Fruit fly (Drosophila melanogaster) whole organism, embryonic: ENCODE data around the gene Vsp37A.

ENCODE experiments used
- ATbp ChIP-seq: fragments of 200-800 bp; sonication (Bioruptor generic); optimal IDR thresholded peaks from 2 replicates; lab custom pipeline; 2017; ENCODE audit warnings: missing biosample characterization, mild to moderate bottlenecking, missing genetic modification characterization, missing genetic modification reagents
- Aef1 ChIP-seq: fragments of 200-800 bp; sonication (Bioruptor generic); IDR thresholded peaks from 3 replicates; pipeline ENCODE4 v1.3.6; 2022; ENCODE audit warnings: missing biosample characterization, missing genetic modification characterization
- Bgb ChIP-seq: fragments of 200-800 bp; sonication (Bioruptor generic); IDR thresholded peaks from 2 replicates; pipeline ENCODE4 v1.3.6; 2022; ENCODE audit warnings: missing biosample characterization, missing genetic modification characterization; ENCODE audit not compliant: partially characterized antibody
- CG11085 ChIP-seq: fragments of 200-800 bp; sonication (Bioruptor generic); IDR thresholded peaks from 2 replicates; pipeline ENCODE4 v1.3.6; 2022; ENCODE audit warnings: missing biosample characterization, missing genetic modification characterization
- CG12769 ChIP-seq: fragments of 200-800 bp; sonication (Bioruptor generic); optimal IDR thresholded peaks from 2 replicates; lab custom pipeline; 2019; ENCODE audit warnings: missing biosample characterization, mild to moderate bottlenecking, missing genetic modification characterization, moderate library complexity
- CG14014 ChIP-seq: fragments of 200-800 bp; sonication (Bioruptor generic); IDR thresholded peaks from 2 replicates; pipeline ENCODE4 v1.3.6; 2022; ENCODE audit warnings: missing biosample characterization, missing genetic modification characterization
- CG14441 ChIP-seq: fragments of 200-800 bp; sonication (Bioruptor generic); IDR thresholded peaks from 2 replicates; pipeline ENCODE4 v1.3.6; 2022; ENCODE audit warnings: missing biosample characterization, missing genetic modification characterization
- CG1529 ChIP-seq: fragments of 200-800 bp; sonication (Bioruptor generic); optimal IDR thresholded peaks from 3 replicates; lab custom pipeline; 2018; ENCODE audit warnings: missing biosample characterization, missing genetic modification characterization
- CG17912 ChIP-seq: fragments of 200-800 bp; sonication (Bioruptor generic); optimal IDR thresholded peaks from 2 replicates; lab custom pipeline; 2018; ENCODE audit warnings: missing biosample characterization, mild to moderate bottlenecking, missing genetic modification characterization
- CG30020 ChIP-seq: fragments of 200-800 bp; optimal IDR thresholded peaks from 2 replicates; lab custom pipeline; 2019; ENCODE audit warnings: missing biosample characterization, mild to moderate bottlenecking, missing genetic modification characterization, moderate library complexity
- CG32767 ChIP-seq: fragments of 200-800 bp; sonication (Bioruptor generic); IDR thresholded peaks from 2 replicates; pipeline ENCODE4 v1.3.6; 2022; ENCODE audit warnings: missing biosample characterization, missing genetic modification characterization
- CG33557 ChIP-seq: fragments of 200-800 bp; sonication (Bioruptor generic); optimal IDR thresholded peaks from 2 replicates; lab custom pipeline; 2019; ENCODE audit warnings: missing biosample characterization, mild to moderate bottlenecking, missing genetic modification characterization, moderate library complexity
- CG9215 ChIP-seq: fragments of 200-800 bp; sonication (Bioruptor generic); IDR thresholded peaks from 2 replicates; pipeline ENCODE4 v1.3.6; 2022; ENCODE audit warnings: missing biosample characterization, missing genetic modification characterization
- CG9876 ChIP-seq: fragments of 200-800 bp; sonication (Bioruptor generic); optimal IDR thresholded peaks from 2 replicates; lab custom pipeline; 2016; ENCODE audit warnings: missing biosample characterization, missing genetic modification characterization
- CG9932 ChIP-seq: fragments of 200-800 bp; sonication (Bioruptor generic); IDR thresholded peaks from 2 replicates; pipeline ENCODE4 v1.3.6; 2022; ENCODE audit warnings: missing biosample characterization, missing genetic modification characterization
- CkIIα-i1 ChIP-seq: fragments of 200-800 bp; sonication (Bioruptor generic); IDR thresholded peaks from 2 replicates; pipeline ENCODE4 v1.3.6; 2022; ENCODE audit warnings: missing biosample characterization, missing genetic modification characterization
- D ChIP-seq, 2 experiments: fragments of 200-800 bp in 1 of 2; fragments of >200 bp in 1 of 2; sonication (Bioruptor generic) in 1 of 2; optimal IDR thresholded peaks; 2 replicates in 1 of 2; 3 replicates in 1 of 2; lab custom pipeline; 2017; ENCODE audit warnings: mild to moderate bottlenecking in 1 of 2, missing biosample characterization in 1 of 2, missing genetic modification characterization in 1 of 2, missing genetic modification reagents in 1 of 2
- Dbx ChIP-seq: fragments of 200-800 bp; sonication (Bioruptor generic); IDR thresholded peaks from 3 replicates; pipeline ENCODE4 v1.3.6; 2022; ENCODE audit warnings: missing biosample characterization, missing genetic modification characterization
- Doc3 ChIP-seq: fragments of 200-800 bp; sonication (Bioruptor generic); IDR thresholded peaks from 3 replicates; pipeline ENCODE4 v1.3.6; 2022; ENCODE audit warnings: missing biosample characterization, missing genetic modification characterization; ENCODE audit not compliant: partially characterized antibody
- Ets65A ChIP-seq: fragments of 200-800 bp; sonication (Bioruptor generic); peaks from one replicate; lab custom pipeline; 2016; ENCODE audit warnings: missing biosample characterization, missing genetic modification characterization
- HLH3B ChIP-seq: fragments of 200-800 bp; sonication (Bioruptor generic); IDR thresholded peaks from 2 replicates; pipeline ENCODE4 v1.3.6; 2022; ENCODE audit warnings: missing biosample characterization, missing genetic modification characterization
- HLH54F ChIP-seq: fragments of 200-800 bp; sonication (Bioruptor generic); optimal IDR thresholded peaks from 3 replicates; lab custom pipeline; 2016; ENCODE audit warnings: missing biosample characterization, missing genetic modification characterization
- Hr39 ChIP-seq: fragments of >200 bp; optimal IDR thresholded peaks from 2 replicates; lab custom pipeline; 2017
- Opbp ChIP-seq: fragments of 200-800 bp; sonication (Bioruptor generic); IDR thresholded peaks from 3 replicates; pipeline ENCODE4 v1.3.6; 2022; ENCODE audit warnings: missing biosample characterization, missing genetic modification characterization; ENCODE audit not compliant: partially characterized antibody
- Poxn ChIP-seq: fragments of 200-800 bp; sonication (Bioruptor generic); IDR thresholded peaks from 2 replicates; pipeline ENCODE4 v1.3.6; 2022; ENCODE audit warnings: missing biosample characterization, missing genetic modification characterization
- Side ChIP-seq: fragments of 200-800 bp; sonication (Bioruptor generic); optimal IDR thresholded peaks from 2 replicates; lab custom pipeline; 2016; ENCODE audit warnings: missing biosample characterization, missing genetic modification characterization
- Taf1 ChIP-seq: fragments of 200-800 bp; sonication (Bioruptor generic); IDR thresholded peaks from 2 replicates; pipeline ENCODE4 v1.3.6; 2022; ENCODE audit warnings: missing biosample characterization, missing genetic modification characterization
- Trl ChIP-seq, 3 experiments: fragments of >200 bp in 2 of 3; fragments of 200-800 bp in 1 of 3; sonication (Bioruptor generic) in 1 of 3; optimal IDR thresholded peaks; 2 replicates in 1 of 3; 3 replicates in 2 of 3; lab custom pipeline; 2016 to 2017; ENCODE audit warnings: missing biosample characterization in 1 of 3, missing genetic modification characterization in 1 of 3
- Vsx1 ChIP-seq: fragments of 200-800 bp; sonication (Bioruptor generic); optimal IDR thresholded peaks from 2 replicates; lab custom pipeline; 2017; ENCODE audit warnings: missing biosample characterization, mild to moderate bottlenecking, missing genetic modification characterization, missing genetic modification reagents
- Xrp1 ChIP-seq: fragments of 200-800 bp; sonication (Bioruptor generic); IDR thresholded peaks from 2 replicates; pipeline ENCODE4 v1.3.6; 2022; ENCODE audit warnings: missing biosample characterization, missing genetic modification characterization
- abd-A ChIP-seq: fragments of 200-800 bp; sonication (Bioruptor generic); optimal IDR thresholded peaks from 3 replicates; lab custom pipeline; 2019; ENCODE audit warnings: missing biosample characterization, mild to moderate bottlenecking, missing genetic modification characterization, moderate library complexity
- amos ChIP-seq: fragments of 200-800 bp; sonication (Bioruptor generic); IDR thresholded peaks from 2 replicates; pipeline ENCODE4 v1.3.6; 2022; ENCODE audit warnings: missing biosample characterization, missing genetic modification characterization; ENCODE audit not compliant: partially characterized antibody
- aop ChIP-seq: fragments of 200-800 bp; sonication (Bioruptor generic); IDR thresholded peaks from 2 replicates; pipeline ENCODE4 v1.3.6; 2022; ENCODE audit warnings: missing biosample characterization, missing genetic modification characterization
- az2 ChIP-seq: fragments of 200-800 bp; sonication (Bioruptor generic); optimal IDR thresholded peaks from 3 replicates; lab custom pipeline; 2016; ENCODE audit warnings: missing biosample characterization, missing genetic modification characterization
- cato ChIP-seq: fragments of 200-800 bp; sonication (Bioruptor generic); optimal IDR thresholded peaks from 2 replicates; lab custom pipeline; 2016; ENCODE audit warnings: missing biosample characterization, missing genetic modification characterization, borderline replicate concordance
- chn ChIP-seq: fragments of 200-800 bp; sonication (Bioruptor generic); optimal IDR thresholded peaks from 2 replicates; lab custom pipeline; 2016; ENCODE audit warnings: missing biosample characterization, missing genetic modification characterization
- gcm ChIP-seq: fragments of 200-800 bp; sonication (Bioruptor generic); optimal IDR thresholded peaks from 2 replicates; lab custom pipeline; 2019; ENCODE audit warnings: missing biosample characterization, mild to moderate bottlenecking, missing genetic modification characterization, moderate library complexity
- gfzf ChIP-seq: fragments of 200-800 bp; sonication (Bioruptor generic); optimal IDR thresholded peaks from 2 replicates; lab custom pipeline; 2016; ENCODE audit warnings: missing biosample characterization, mild to moderate bottlenecking, missing genetic modification characterization, moderate library complexity
- hth ChIP-seq: fragments of >200 bp; optimal IDR thresholded peaks from 2 replicates; lab custom pipeline; 2017; ENCODE audit warnings: inconsistent platforms
- jumu ChIP-seq: fragments of 200-800 bp; sonication (Bioruptor generic); optimal IDR thresholded peaks from 3 replicates; lab custom pipeline; 2016; ENCODE audit warnings: missing biosample characterization, missing genetic modification characterization
- ken ChIP-seq: fragments of 200-800 bp; sonication (Bioruptor generic); IDR thresholded peaks from 3 replicates; pipeline ENCODE4 v1.3.6; 2022; ENCODE audit warnings: missing biosample characterization, missing genetic modification characterization
- lab ChIP-seq: fragments of 200-800 bp; sonication (Bioruptor generic); optimal IDR thresholded peaks from 3 replicates; lab custom pipeline; 2017; ENCODE audit warnings: missing biosample characterization, missing genetic modification characterization, mild to moderate bottlenecking, moderate library complexity, missing genetic modification reagents
- mld ChIP-seq: fragments of 200-800 bp; sonication (Bioruptor generic); IDR thresholded peaks from 3 replicates; pipeline ENCODE4 v1.3.6; 2022; ENCODE audit warnings: missing biosample characterization, missing genetic modification characterization; ENCODE audit not compliant: partially characterized antibody
- salm ChIP-seq: fragments of 200-800 bp; sonication (Bioruptor generic); optimal IDR thresholded peaks from 2 replicates; lab custom pipeline; 2018; ENCODE audit warnings: missing biosample characterization, mild to moderate bottlenecking, missing genetic modification characterization
- slbo ChIP-seq: fragments of 200-800 bp; sonication (Bioruptor generic); IDR thresholded peaks from 2 replicates; pipeline ENCODE4 v1.3.6; 2022; ENCODE audit warnings: missing biosample characterization, missing genetic modification characterization
- slou ChIP-seq: fragments of 200-800 bp; sonication (Bioruptor generic); optimal IDR thresholded peaks from 3 replicates; lab custom pipeline; 2016; ENCODE audit warnings: missing biosample characterization, missing genetic modification characterization
- sr ChIP-seq: fragments of 200-800 bp; sonication (Bioruptor generic); IDR thresholded peaks from 3 replicates; pipeline ENCODE4 v1.3.6; 2022; ENCODE audit warnings: missing biosample characterization, missing genetic modification characterization
- tup ChIP-seq: fragments of 200-800 bp; sonication (Bioruptor generic); optimal IDR thresholded peaks from 2 replicates; lab custom pipeline; 2016; ENCODE audit warnings: missing biosample characterization, mild to moderate bottlenecking, missing genetic modification characterization, moderate library complexity
- tx ChIP-seq: fragments of 200-800 bp; sonication (Bioruptor generic); optimal IDR thresholded peaks from 2 replicates; lab custom pipeline; 2016; ENCODE audit warnings: missing biosample characterization, missing genetic modification characterization
- wek ChIP-seq: fragments of 200-800 bp; sonication (Bioruptor generic); optimal IDR thresholded peaks from 3 replicates; lab custom pipeline; 2018; ENCODE audit warnings: missing biosample characterization, mild to moderate bottlenecking, missing genetic modification characterization, moderate library complexity
- z ChIP-seq: fragments of 200-800 bp; sonication (Bioruptor generic); IDR thresholded peaks from 3 replicates; pipeline ENCODE4 v1.3.6; 2022; ENCODE audit warnings: missing biosample characterization, missing genetic modification characterization

Vsp37A gene

DNA sequence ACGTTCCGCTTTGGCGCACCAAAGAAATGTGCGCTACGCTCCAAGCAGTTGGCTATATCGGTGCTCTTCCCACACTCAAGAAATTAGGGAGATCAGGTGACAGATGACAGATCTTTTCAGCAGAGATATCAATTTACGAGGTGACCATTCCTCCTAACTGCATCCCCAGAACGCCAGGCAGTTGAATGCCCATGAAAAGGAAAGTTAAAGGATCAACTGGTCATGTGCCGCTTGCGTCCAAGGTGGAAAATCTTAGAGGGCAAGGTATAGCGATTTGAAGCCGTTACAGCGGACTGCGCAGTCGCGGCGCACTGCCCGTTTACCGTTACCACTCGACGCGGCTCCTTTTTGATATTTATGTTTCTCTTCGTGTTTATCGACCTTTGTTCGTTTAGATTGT lies 2.7 kb upstream of the Vsp37A start (continued):
- no peak for TF ChIP-seq tup (GFP tag; lab: Kevin White, UChicago)
- no peak for TF ChIP-seq mld (GFP tag; lab: Robert Waterston, UW)
- no peak for TF ChIP-seq Doc3 (GFP tag; lab: Robert Waterston, UW)
- no peak for TF ChIP-seq hth (lab: Kevin White, UChicago)
- TF ChIP-seq jumu: no peak
- no peak for TF ChIP-seq CG9932
- no peak for TF ChIP-seq HLH54F (GFP tag; lab: Kevin White, UChicago)
- TF ChIP-seq z (GFP tag; lab: Robert Waterston, UW): no peak
- no peak for TF ChIP-seq CG17912 (GFP tag; lab: Kevin White, UChicago)
- TF ChIP-seq Aef1 (GFP tag; lab: Robert Waterston, UW): 0 out of 3 replicates have a peak, but pooled peaks have one; percentile 11
- no peak for TF ChIP-seq aop (GFP tag; lab: Robert Waterston, UW)
- no peak for TF ChIP-seq salm (tag; lab: Kevin White, UChicago)
- TF ChIP-seq slou (GFP tag; lab: Kevin White, UChicago): no peak
- TF ChIP-seq CG9876: peak; percentile 9
- TF ChIP-seq wek (GFP tag; lab: Kevin White, UChicago): no peak
- TF ChIP-seq Xrp1: no peak
- TF ChIP-seq CG1529 (GFP tag; lab: Kevin White, UChicago): no peak
- peak; percentile 10 for TF ChIP-seq CG12769 (tag; lab: Kevin White, UChicago)
- TF ChIP-seq gcm (GFP tag; lab: Kevin White, UChicago): peak; percentile 1
- no peak for TF ChIP-seq sr (GFP tag; lab: Robert Waterston, UW)
- peak; percentile 33 for TF ChIP-seq tx (GFP tag; lab: Kevin White, UChicago)
- no peak for TF ChIP-seq CG33557 (GFP tag; lab: Kevin White, UChicago)
- no peak for TF ChIP-seq CG11085 (GFP tag; lab: Robert Waterston, UW)
- 0 out of 2 replicates have a peak, but pooled peaks have one; percentile 22 for TF ChIP-seq slbo
- TF ChIP-seq Dbx: 0 out of 3 replicates have a peak, but pooled peaks have one; percentile 30
- TF ChIP-seq Trl (optimal IDR thresholded peaks at IDR 0.05; lab: Kevin White, UChicago): no peak
- TF ChIP-seq Trl (GFP tag; optimal IDR thresholded peaks at IDR 0.05; lab: Kevin White, UChicago): no peak
- TF ChIP-seq Vsx1 (GFP tag; lab: Kevin White, UChicago): no peak
- TF ChIP-seq Bgb (GFP tag; lab: Robert Waterston, UW): no peak
- TF ChIP-seq D (optimal IDR thresholded peaks at IDR 0.05; lab: Kevin White, UChicago): no peak
- peak; percentile 25 for TF ChIP-seq D (GFP tag; optimal IDR thresholded peaks at IDR 0.05; lab: Kevin White, UChicago)
- no peak for TF ChIP-seq Opbp (GFP tag; lab: Robert Waterston, UW)
- TF ChIP-seq Side (GFP tag; lab: Kevin White, UChicago): peak; percentile 18
- no peak for TF ChIP-seq ken (GFP tag; lab: Robert Waterston, UW)
- TF ChIP-seq gfzf (GFP tag; lab: Kevin White, UChicago): no peak
- TF ChIP-seq Hr39 (lab: Kevin White, UChicago): no peak
- TF ChIP-seq CG32767 (GFP tag; lab: Robert Waterston, UW): no peak
- peak; percentile 87 for TF ChIP-seq Ets65A (GFP tag; lab: Kevin White, UChicago)
- TF ChIP-seq Taf1 (GFP tag; lab: Robert Waterston, UW): no peak
- peak; percentile 18 for TF ChIP-seq ATbp (GFP tag; lab: Kevin White, UChicago)
- no peak for TF ChIP-seq cato (GFP tag; lab: Kevin White, UChicago)
- 0 out of 2 replicates have a peak, but pooled peaks have one; percentile 15 for TF ChIP-seq CG9215
- no peak for TF ChIP-seq CG30020 (tag; lab: Kevin White, UChicago)
- TF ChIP-seq az2 (GFP tag; lab: Kevin White, UChicago): peak; percentile 40
- no peak for TF ChIP-seq Poxn
- peak; percentile 1 for TF ChIP-seq lab (GFP tag; lab: Kevin White, UChicago)
- TF ChIP-seq CG14441 (GFP tag; lab: Robert Waterston, UW): no peak
- no peak for TF ChIP-seq CkIIα-i1 (GFP tag; lab: Robert Waterston, UW)
- no peak for TF ChIP-seq abd-A (tag; lab: Kevin White, UChicago)
- TF ChIP-seq HLH3B: 0 out of 2 replicates have a peak, but pooled peaks have one; percentile 21
- TF ChIP-seq CG14014 (GFP tag; lab: Robert Waterston, UW): no peak
- TF ChIP-seq amos (GFP tag; lab: Robert Waterston, UW): no peak
- peak; percentile 17 for TF ChIP-seq chn (GFP tag; lab: Kevin White, UChicago)
